Worm (Caenorhabditis elegans) whole organism, midembryonic: ENCODE data around the gene pqn-90.

Source experiments
- T22C8.4 ChIP-seq: fragments of 200-800 bp; sonication (Bioruptor generic); IDR thresholded peaks from 2 replicates; pipeline ENCODE4 v1.3.6; 2022; ENCODE audit warnings: missing genetic modification characterization, missing compliant biosample characterization
- flt-1 ChIP-seq: fragments of 200-800 bp; sonication (Bioruptor generic); IDR thresholded peaks from 2 replicates; pipeline ENCODE4 v1.3.6; 2022; ENCODE audit warnings: missing genetic modification characterization, missing compliant biosample characterization
- klf-2 ChIP-seq: fragments of 200-800 bp; sonication (Bioruptor generic); conservative IDR thresholded peaks from 2 replicates; pipeline ENCODE4 v1.3.6; 2022; ENCODE audit warnings: missing genetic modification reagents, missing genetic modification characterization, missing compliant biosample characterization
- med-1 ChIP-seq: sonication (generic microtip); optimal IDR thresholded peaks from 2 replicates; lab custom pipeline; 2017; ENCODE audit warnings: missing genetic modification characterization, mild to moderate bottlenecking, missing compliant biosample characterization, antibody characterized with exemption, missing genetic modification reagents; ENCODE audit not compliant: insufficient read depth
- tab-1 ChIP-seq: fragments of 200-800 bp; sonication (Bioruptor generic); IDR thresholded peaks from 2 replicates; pipeline ENCODE4 v1.3.6; 2022; ENCODE audit warnings: missing genetic modification characterization, missing compliant biosample characterization

DNA sequence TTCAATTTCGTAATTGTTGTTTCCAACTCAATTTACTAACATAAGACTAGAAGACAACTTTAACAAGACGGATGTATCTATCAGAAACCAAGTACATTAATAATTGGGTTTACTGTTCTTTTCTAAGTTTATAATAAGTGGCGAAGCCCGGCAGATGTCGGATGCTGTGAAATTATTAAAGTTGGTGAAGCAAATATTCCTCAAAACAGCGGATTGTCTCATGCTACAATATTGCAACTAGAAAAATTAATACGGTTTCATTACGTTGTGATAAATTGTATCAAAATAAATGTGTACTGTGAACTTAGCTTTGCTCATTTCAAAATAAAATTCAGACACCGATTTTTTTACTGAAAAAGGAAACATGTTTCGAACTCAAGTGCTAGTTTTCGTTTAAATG, 7.4 kb downstream of the pqn-90 start:
- TF ChIP-seq med-1 (GFP tag; lab: Kevin White, UChicago), result no peak
- no peak for TF ChIP-seq tab-1 (GFP tag; lab: Robert Waterston, UW)
- no peak for TF ChIP-seq T22C8.4 (GFP tag; lab: Robert Waterston, UW)
- no peak for TF ChIP-seq klf-2 (GFP tag; lab: Robert Waterston, UW)
- TF ChIP-seq flt-1 (GFP tag; lab: Robert Waterston, UW), result no peak
